Fruit fly (Drosophila melanogaster) whole organism, embryonic: ENCODE data around the gene Lim3.

Experiments
- BEAF-32 ChIP-seq: fragments of 200-800 bp; sonication (Bioruptor generic); optimal IDR thresholded peaks from 3 replicates; lab custom pipeline; 2017; ENCODE audit warnings: missing biosample characterization, missing genetic modification characterization, mild to moderate bottlenecking, moderate library complexity, missing genetic modification reagents
- Bdp1 ChIP-seq: fragments of 200-800 bp; sonication (Bioruptor generic); optimal IDR thresholded peaks from 3 replicates; lab custom pipeline; 2016; ENCODE audit warnings: missing biosample characterization, missing genetic modification characterization
- C15 ChIP-seq: fragments of 200-800 bp; sonication (Bioruptor generic); IDR thresholded peaks from 3 replicates; pipeline ENCODE4 v1.3.6; 2022; ENCODE audit warnings: missing biosample characterization, missing genetic modification characterization
- CG10431 ChIP-seq: fragments of 200-800 bp; sonication (Bioruptor generic); optimal IDR thresholded peaks from 3 replicates; lab custom pipeline; 2018; ENCODE audit warnings: missing biosample characterization, mild to moderate bottlenecking, missing genetic modification characterization
- CG10462 ChIP-seq: fragments of 200-800 bp; sonication (Bioruptor generic); optimal IDR thresholded peaks from 2 replicates; lab custom pipeline; 2016; ENCODE audit warnings: missing biosample characterization, missing genetic modification characterization
- CG10654 ChIP-seq: fragments of 200-800 bp; sonication (Bioruptor generic); optimal IDR thresholded peaks from 2 replicates; lab custom pipeline; 2016; ENCODE audit warnings: missing biosample characterization, missing genetic modification characterization
- CG11504 ChIP-seq: fragments of 200-800 bp; sonication (Bioruptor generic); optimal IDR thresholded peaks from 3 replicates; lab custom pipeline; 2019; ENCODE audit warnings: missing biosample characterization, mild to moderate bottlenecking, missing genetic modification characterization, moderate library complexity
- CG12071 ChIP-seq: fragments of 200-800 bp; sonication (Bioruptor generic); optimal IDR thresholded peaks from 3 replicates; lab custom pipeline; 2018; ENCODE audit warnings: missing biosample characterization, mild to moderate bottlenecking, missing genetic modification characterization
- CG15479 ChIP-seq: fragments of 200-800 bp; sonication (Bioruptor generic); optimal IDR thresholded peaks from 3 replicates; lab custom pipeline; 2019; ENCODE audit warnings: missing biosample characterization, mild to moderate bottlenecking, missing genetic modification characterization, moderate library complexity
- CG17612 ChIP-seq: fragments of 200-800 bp; sonication (Bioruptor generic); IDR thresholded peaks from 2 replicates; pipeline ENCODE4 v1.3.6; 2022; ENCODE audit warnings: missing biosample characterization, missing genetic modification characterization
- CG31365 ChIP-seq: fragments of 200-800 bp; sonication (Bioruptor generic); optimal IDR thresholded peaks from 2 replicates; lab custom pipeline; 2018; ENCODE audit warnings: missing biosample characterization, mild to moderate bottlenecking, missing genetic modification characterization
- CG3163 ChIP-seq: fragments of 200-800 bp; sonication (Bioruptor generic); optimal IDR thresholded peaks from 3 replicates; lab custom pipeline; 2016; ENCODE audit warnings: missing biosample characterization, missing genetic modification characterization
- CG4328 ChIP-seq: fragments of 200-800 bp; sonication (Bioruptor generic); optimal IDR thresholded peaks from 3 replicates; lab custom pipeline; 2017; ENCODE audit warnings: missing biosample characterization, missing genetic modification reagents, missing genetic modification characterization
- CG6272 ChIP-seq: fragments of 200-800 bp; sonication (Bioruptor generic); IDR thresholded peaks from 2 replicates; pipeline ENCODE4 v1.3.6; 2022; ENCODE audit warnings: missing biosample characterization, missing genetic modification characterization
- CG7928 ChIP-seq: fragments of 200-800 bp; sonication (Bioruptor generic); optimal IDR thresholded peaks from 2 replicates; lab custom pipeline; 2017; ENCODE audit warnings: missing biosample characterization, mild to moderate bottlenecking, missing genetic modification characterization
- CG8089 ChIP-seq: fragments of 200-800 bp; sonication (Bioruptor generic); optimal IDR thresholded peaks from 3 replicates; lab custom pipeline; 2016; ENCODE audit warnings: missing biosample characterization, missing genetic modification characterization
- CG9817 ChIP-seq: fragments of 200-800 bp; sonication (Bioruptor generic); optimal IDR thresholded peaks from 2 replicates; lab custom pipeline; 2018; ENCODE audit warnings: missing biosample characterization, mild to moderate bottlenecking, missing genetic modification characterization, moderate library complexity
- CkIIα-i1 ChIP-seq: fragments of 200-800 bp; sonication (Bioruptor generic); IDR thresholded peaks from 2 replicates; pipeline ENCODE4 v1.3.6; 2022; ENCODE audit warnings: missing biosample characterization, missing genetic modification characterization
- Dad ChIP-seq: fragments of 200-800 bp; sonication (Bioruptor generic); optimal IDR thresholded peaks from 3 replicates; lab custom pipeline; 2016; ENCODE audit warnings: missing biosample characterization, missing genetic modification characterization
- Dll ChIP-seq: fragments of 200-800 bp; sonication (Bioruptor generic); IDR thresholded peaks from 4 replicates; pipeline ENCODE4 v1.3.6; 2022; ENCODE audit warnings: missing biosample characterization, missing genetic modification characterization; ENCODE audit not compliant: partially characterized antibody
- ERR ChIP-seq: fragments of 200-800 bp; sonication (Bioruptor generic); optimal IDR thresholded peaks from 2 replicates; lab custom pipeline; 2016; ENCODE audit warnings: missing biosample characterization, missing genetic modification characterization
- HLH3B ChIP-seq: fragments of 200-800 bp; sonication (Bioruptor generic); IDR thresholded peaks from 2 replicates; pipeline ENCODE4 v1.3.6; 2022; ENCODE audit warnings: missing biosample characterization, missing genetic modification characterization
- HmgD ChIP-seq: fragments of 200-800 bp; sonication (Bioruptor generic); optimal IDR thresholded peaks from 3 replicates; lab custom pipeline; 2016; ENCODE audit warnings: missing biosample characterization, missing genetic modification characterization
- Lim3 ChIP-seq: fragments of 200-800 bp; sonication (Bioruptor generic); IDR thresholded peaks from 2 replicates; pipeline ENCODE4 v1.3.6; 2022; ENCODE audit warnings: missing biosample characterization, missing genetic modification characterization
- Tbp ChIP-seq: fragments of >200 bp; optimal IDR thresholded peaks from 2 replicates; lab custom pipeline; 2018; ENCODE audit warnings: missing biosample characterization, missing genetic modification characterization
- abd-A ChIP-seq: fragments of 200-800 bp; sonication (Bioruptor generic); optimal IDR thresholded peaks from 3 replicates; lab custom pipeline; 2019; ENCODE audit warnings: missing biosample characterization, mild to moderate bottlenecking, missing genetic modification characterization, moderate library complexity
- amos ChIP-seq: fragments of 200-800 bp; sonication (Bioruptor generic); IDR thresholded peaks from 2 replicates; pipeline ENCODE4 v1.3.6; 2022; ENCODE audit warnings: missing biosample characterization, missing genetic modification characterization; ENCODE audit not compliant: partially characterized antibody
- chm ChIP-seq: fragments of 200-800 bp; sonication (Bioruptor generic); IDR thresholded peaks from 2 replicates; pipeline ENCODE4 v1.3.6; 2022; ENCODE audit warnings: missing biosample characterization, missing genetic modification characterization
- chn ChIP-seq: fragments of 200-800 bp; sonication (Bioruptor generic); optimal IDR thresholded peaks from 2 replicates; lab custom pipeline; 2016; ENCODE audit warnings: missing biosample characterization, missing genetic modification characterization
- crol ChIP-seq: fragments of 200-800 bp; sonication (Bioruptor generic); IDR thresholded peaks from 2 replicates; pipeline ENCODE4 v1.3.6; 2022; ENCODE audit warnings: missing biosample characterization, missing genetic modification characterization
- crp ChIP-seq, 2 experiments: fragments of 200-800 bp; sonication (Bioruptor generic); optimal IDR thresholded peaks; 2 replicates in 1 of 2; 3 replicates in 1 of 2; lab custom pipeline; 2017; ENCODE audit warnings: missing biosample characterization in 2 of 2, missing genetic modification characterization in 2 of 2, mild to moderate bottlenecking in 1 of 2, moderate library complexity in 1 of 2
- danr ChIP-seq: fragments of 200-800 bp; sonication (Bioruptor generic); IDR thresholded peaks from 2 replicates; pipeline ENCODE4 v1.3.6; 2022; ENCODE audit warnings: missing biosample characterization, missing genetic modification characterization
- eve ChIP-seq, 2 experiments: fragments of >200 bp; optimal IDR thresholded peaks; 2 replicates each; lab custom pipeline; 2017; ENCODE audit warnings: missing biosample characterization in 2 of 2, missing genetic modification characterization in 2 of 2
- fru ChIP-seq: fragments of >200 bp; optimal IDR thresholded peaks from 2 replicates; lab custom pipeline; 2017
- grau ChIP-seq: fragments of 200-800 bp; optimal IDR thresholded peaks from 3 replicates; lab custom pipeline; 2019; ENCODE audit warnings: missing biosample characterization, mild to moderate bottlenecking, missing genetic modification characterization, moderate library complexity
- grn ChIP-seq: fragments of 200-800 bp; sonication (Bioruptor generic); optimal IDR thresholded peaks from 3 replicates; lab custom pipeline; 2017; ENCODE audit warnings: missing biosample characterization, missing genetic modification characterization
- ind ChIP-seq: fragments of 200-800 bp; sonication (Bioruptor generic); optimal IDR thresholded peaks from 3 replicates; lab custom pipeline; 2016; ENCODE audit warnings: missing biosample characterization, missing genetic modification characterization
- jumu ChIP-seq: fragments of 200-800 bp; sonication (Bioruptor generic); optimal IDR thresholded peaks from 3 replicates; lab custom pipeline; 2016; ENCODE audit warnings: missing biosample characterization, missing genetic modification characterization
- mam ChIP-seq: fragments of 200-800 bp; sonication (Bioruptor generic); optimal IDR thresholded peaks from 3 replicates; lab custom pipeline; 2016; ENCODE audit warnings: missing biosample characterization, missing genetic modification characterization
- mld ChIP-seq: fragments of 200-800 bp; sonication (Bioruptor generic); IDR thresholded peaks from 3 replicates; pipeline ENCODE4 v1.3.6; 2022; ENCODE audit warnings: missing biosample characterization, missing genetic modification characterization; ENCODE audit not compliant: partially characterized antibody
- ranshi ChIP-seq: fragments of 200-800 bp; sonication (Bioruptor generic); IDR thresholded peaks from 2 replicates; pipeline ENCODE4 v1.3.6; 2022; ENCODE audit warnings: missing biosample characterization, missing genetic modification characterization
- scrt ChIP-seq: fragments of 200-800 bp; sonication (Bioruptor generic); optimal IDR thresholded peaks from 2 replicates; lab custom pipeline; 2018; ENCODE audit warnings: missing biosample characterization, mild to moderate bottlenecking, missing genetic modification characterization, moderate library complexity
- sima ChIP-seq: fragments of 200-800 bp; sonication (Bioruptor generic); optimal IDR thresholded peaks from 2 replicates; lab custom pipeline; 2016; ENCODE audit warnings: missing biosample characterization, missing genetic modification characterization
- sob ChIP-seq: fragments of 200-800 bp; sonication (Bioruptor generic); IDR thresholded peaks from 2 replicates; pipeline ENCODE4 v1.3.6; 2022; ENCODE audit warnings: missing biosample characterization, missing genetic modification characterization
- sqz ChIP-seq: fragments of 200-800 bp; sonication (Bioruptor generic); optimal IDR thresholded peaks from 3 replicates; lab custom pipeline; 2018; ENCODE audit warnings: missing biosample characterization, mild to moderate bottlenecking, missing genetic modification characterization
- unc-4 ChIP-seq: fragments of 200-800 bp; sonication (Bioruptor generic); IDR thresholded peaks from 2 replicates; pipeline ENCODE4 v1.3.6; 2022; ENCODE audit warnings: missing biosample characterization, missing genetic modification characterization; ENCODE audit not compliant: partially characterized antibody
- unpg ChIP-seq: fragments of 200-800 bp; sonication (Bioruptor generic); optimal IDR thresholded peaks from 3 replicates; lab custom pipeline; 2018; ENCODE audit warnings: missing biosample characterization, mild to moderate bottlenecking, missing genetic modification characterization, moderate library complexity
- yki ChIP-seq: fragments of >200 bp; optimal IDR thresholded peaks from 3 replicates; lab custom pipeline; 2018

The Lim3 gene

DNA sequence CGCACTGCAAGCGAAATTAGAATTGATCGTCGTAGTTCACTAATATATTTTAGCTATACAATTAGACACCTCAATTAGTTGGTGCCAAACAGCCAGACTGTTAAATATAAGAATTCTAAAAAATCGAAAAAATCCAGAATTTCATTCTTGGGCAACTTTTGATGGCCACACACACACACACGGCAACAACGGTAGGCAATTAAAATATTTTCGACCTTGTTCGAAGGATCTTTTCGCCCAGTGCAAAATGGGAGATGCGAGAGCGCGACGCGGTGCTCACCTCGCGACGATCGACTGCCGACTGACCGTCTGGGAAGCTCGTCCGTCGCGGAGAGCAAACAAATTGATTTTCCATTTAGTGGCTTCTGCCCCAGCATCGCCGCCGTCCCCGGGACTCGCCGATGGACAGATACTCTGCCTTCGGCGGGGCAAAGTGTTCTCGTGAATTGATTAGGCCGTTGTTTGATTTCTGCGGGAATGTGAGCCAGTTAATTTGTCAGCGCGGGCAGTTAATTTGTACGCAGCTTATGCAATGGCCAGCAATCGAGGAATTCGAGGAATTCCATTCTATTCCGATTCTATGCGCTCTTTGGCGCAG, 38.6 kb downstream of the Lim3 start, which contains the start of gene CG10702 (continued):
- TF ChIP-seq CG10431 (GFP tag; lab: Kevin White, UChicago), result no peak
- no peak for TF ChIP-seq ERR

DNA sequence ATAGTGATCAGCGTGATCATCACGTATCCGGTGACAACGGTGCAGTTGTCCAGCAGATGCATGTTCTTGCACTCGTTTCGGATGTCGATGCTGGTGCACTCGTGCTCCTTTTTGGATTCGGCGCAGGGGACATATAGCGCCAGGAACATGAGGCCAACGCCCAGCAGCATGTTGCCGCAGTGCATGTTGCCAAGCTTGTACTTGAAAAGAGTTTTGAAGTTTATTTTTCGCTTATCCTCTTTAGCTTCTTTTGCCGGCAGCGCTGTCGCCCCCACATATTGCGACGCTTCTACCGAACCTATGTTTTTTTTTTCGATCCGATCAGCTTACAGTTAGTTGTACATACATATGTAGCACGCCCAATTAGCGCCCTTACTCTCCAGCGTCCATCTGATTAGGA, 39.8 kb downstream of the Lim3 start:
- no peak for TF ChIP-seq BEAF-32 (GFP tag; lab: Kevin White, UChicago)
- TF ChIP-seq grau (tag; lab: Kevin White, UChicago), result no peak
- TF ChIP-seq ranshi (GFP tag; lab: Robert Waterston, UW), result no peak
- TF ChIP-seq CG11504 (tag; lab: Kevin White, UChicago), result peak; percentile 94
- peak; percentile 36; the same call in 1 of the 2 replicates for TF ChIP-seq Lim3 (GFP tag; lab: Robert Waterston, UW)
- TF ChIP-seq Dll (GFP tag; lab: Robert Waterston, UW), result 0 out of 4 replicates have a peak, but pooled peaks have one; percentile 39
- 0 out of 2 replicates have a peak, but pooled peaks have one; percentile 7 for TF ChIP-seq HLH3B (GFP tag; lab: Robert Waterston, UW)

- no peak for TF ChIP-seq CG10462 (GFP tag; lab: Kevin White, UChicago)
- no peak for TF ChIP-seq danr (GFP tag; lab: Robert Waterston, UW)
- TF ChIP-seq chn (GFP tag; lab: Kevin White, UChicago), result no peak
- TF ChIP-seq unc-4 (GFP tag; lab: Robert Waterston, UW), result peak; percentile 72
- no peak for TF ChIP-seq fru (lab: Kevin White, UChicago)
- no peak for TF ChIP-seq HmgD (GFP tag; lab: Kevin White, UChicago)
- TF ChIP-seq CG31365 (tag; lab: Kevin White, UChicago), result no peak
- TF ChIP-seq chm (GFP tag; lab: Robert Waterston, UW), result no peak
- peak in 1 of 2 experiments; percentile 7 for TF ChIP-seq crp (GFP tag; optimal IDR thresholded peaks at IDR 0.05; lab: Kevin White, UChicago)
- TF ChIP-seq CG7928 (GFP tag; lab: Kevin White, UChicago), result peak; percentile 81
- no peak for TF ChIP-seq CG12071 (GFP tag; lab: Kevin White, UChicago)
- no peak for TF ChIP-seq CG9817 (tag; lab: Kevin White, UChicago)
- peak; percentile 98 for TF ChIP-seq mld
- peak; percentile 83 for TF ChIP-seq Dll (GFP tag; lab: Robert Waterston, UW)
- no peak for TF ChIP-seq CG8089 (GFP tag; lab: Kevin White, UChicago)
- no peak for TF ChIP-seq jumu (GFP tag; lab: Kevin White, UChicago)
- TF ChIP-seq CG10654, result no peak
- TF ChIP-seq CG3163 (GFP tag; lab: Kevin White, UChicago), result no peak
- no peak for TF ChIP-seq Bdp1 (GFP tag; lab: Kevin White, UChicago)
- no peak for TF ChIP-seq Dad
- peak; percentile 86 for TF ChIP-seq amos (GFP tag; lab: Robert Waterston, UW)
- TF ChIP-seq grn, result peak; percentile 54
- TF ChIP-seq CG15479 (GFP tag; lab: Kevin White, UChicago), result no peak
- TF ChIP-seq mam (GFP tag; lab: Kevin White, UChicago), result no peak
- TF ChIP-seq eve (GFP tag; optimal IDR thresholded peaks at IDR 0.05; lab: Kevin White, UChicago), result no peak
- no peak for TF ChIP-seq sqz (GFP tag; lab: Kevin White, UChicago)
- TF ChIP-seq C15 (GFP tag; lab: Robert Waterston, UW), result no peak
- TF ChIP-seq sob (GFP tag; lab: Robert Waterston, UW), result no peak
- TF ChIP-seq crol (GFP tag; lab: Robert Waterston, UW), result no peak
- TF ChIP-seq ind (GFP tag; lab: Kevin White, UChicago), result no peak
- no peak for TF ChIP-seq CG17612 (GFP tag; lab: Robert Waterston, UW)
- TF ChIP-seq scrt (GFP tag; lab: Kevin White, UChicago), result no peak
- TF ChIP-seq CG4328 (GFP tag; lab: Kevin White, UChicago), result no peak
- no peak for TF ChIP-seq abd-A (tag; lab: Kevin White, UChicago)
- TF ChIP-seq CG6272, result no peak
- TF ChIP-seq Tbp (GFP tag; lab: Kevin White, UChicago), result no peak
- no peak for TF ChIP-seq CkIIα-i1 (GFP tag; lab: Robert Waterston, UW)
- TF ChIP-seq unpg, result no peak
- TF ChIP-seq sima (GFP tag; lab: Kevin White, UChicago), result no peak
- no peak for TF ChIP-seq yki
These were observed 43.5 kb downstream of the Lim3 start, which contains the start of gene CG17343 for dm6 chr2L:19064706-19065105. CG17343 (plus strand) TSS chr2L:19064929.
